Fruit fly (Drosophila melanogaster) whole organism, embryonic: ENCODE results near the gene CG34284.

Experiments
- Ada2b ChIP-seq: fragments of 200-800 bp; sonication (Bioruptor generic); IDR thresholded peaks from 2 replicates; pipeline ENCODE4 v1.3.6; 2022; ENCODE audit warnings: missing biosample characterization, missing genetic modification characterization
- CG12104 ChIP-seq: fragments of 200-800 bp; sonication (Bioruptor generic); optimal IDR thresholded peaks from 3 replicates; lab custom pipeline; 2016; ENCODE audit warnings: missing biosample characterization, missing genetic modification characterization
- CG1233 ChIP-seq: fragments of 200-800 bp; sonication (Bioruptor generic); optimal IDR thresholded peaks from 4 replicates; lab custom pipeline; 2018; ENCODE audit warnings: missing biosample characterization, mild to moderate bottlenecking, missing genetic modification characterization
- CG13123 ChIP-seq: fragments of 200-800 bp; sonication (Bioruptor generic); optimal IDR thresholded peaks from 2 replicates; lab custom pipeline; 2016; ENCODE audit warnings: missing biosample characterization, missing genetic modification characterization
- CG13287 ChIP-seq: fragments of 200-800 bp; sonication (Bioruptor generic); IDR thresholded peaks from 2 replicates; pipeline ENCODE4 v1.3.6; 2022; ENCODE audit warnings: missing biosample characterization, missing genetic modification characterization; ENCODE audit not compliant: partially characterized antibody
- CG13894 ChIP-seq: fragments of 200-800 bp; sonication (Bioruptor generic); optimal IDR thresholded peaks from 3 replicates; lab custom pipeline; 2018; ENCODE audit warnings: missing biosample characterization, mild to moderate bottlenecking, missing genetic modification characterization, moderate library complexity
- CG14014 ChIP-seq: fragments of 200-800 bp; sonication (Bioruptor generic); IDR thresholded peaks from 2 replicates; pipeline ENCODE4 v1.3.6; 2022; ENCODE audit warnings: missing biosample characterization, missing genetic modification characterization
- CG1602 ChIP-seq: fragments of 200-800 bp; sonication (Bioruptor generic); optimal IDR thresholded peaks from 3 replicates; lab custom pipeline; 2016; ENCODE audit warnings: missing biosample characterization, missing genetic modification characterization
- CG16863 ChIP-seq: fragments of 200-800 bp; sonication (Bioruptor generic); optimal IDR thresholded peaks from 3 replicates; lab custom pipeline; 2016; ENCODE audit warnings: missing biosample characterization, missing genetic modification characterization
- CG17328 ChIP-seq: fragments of 200-800 bp; sonication (Bioruptor generic); IDR thresholded peaks from 2 replicates; pipeline ENCODE4 v1.3.6; 2022; ENCODE audit warnings: missing biosample characterization, missing genetic modification characterization
- CG17385 ChIP-seq: fragments of 200-800 bp; sonication (Bioruptor generic); optimal IDR thresholded peaks from 3 replicates; lab custom pipeline; 2018; ENCODE audit warnings: missing biosample characterization, mild to moderate bottlenecking, missing genetic modification characterization
- CG18011 ChIP-seq: fragments of 200-800 bp; sonication (Bioruptor generic); optimal IDR thresholded peaks from 2 replicates; lab custom pipeline; 2017; ENCODE audit warnings: missing biosample characterization, missing genetic modification characterization, mild to moderate bottlenecking, moderate library complexity, missing genotype
- CG2889 ChIP-seq: fragments of 200-800 bp; sonication (Bioruptor generic); IDR thresholded peaks from 3 replicates; pipeline ENCODE4 v1.3.6; 2022; ENCODE audit warnings: missing biosample characterization, missing genetic modification characterization
- CG3065 ChIP-seq: fragments of 200-800 bp; sonication (Bioruptor generic); optimal IDR thresholded peaks from 2 replicates; lab custom pipeline; 2016; ENCODE audit warnings: missing biosample characterization, missing genetic modification characterization
- CG34224 ChIP-seq: fragments of 200-800 bp; sonication (Bioruptor generic); IDR thresholded peaks from 3 replicates; pipeline ENCODE4 v1.3.6; 2022; ENCODE audit warnings: missing biosample characterization, missing genetic modification characterization; ENCODE audit not compliant: partially characterized antibody
- CG6765 ChIP-seq: fragments of 200-800 bp; sonication (Bioruptor generic); optimal IDR thresholded peaks from 3 replicates; lab custom pipeline; 2017; ENCODE audit warnings: missing biosample characterization, mild to moderate bottlenecking, missing genetic modification characterization
- CG8089 ChIP-seq: fragments of 200-800 bp; sonication (Bioruptor generic); optimal IDR thresholded peaks from 3 replicates; lab custom pipeline; 2016; ENCODE audit warnings: missing biosample characterization, missing genetic modification characterization
- CG9609 ChIP-seq: fragments of 200-800 bp; sonication (Bioruptor generic); optimal IDR thresholded peaks from 3 replicates; lab custom pipeline; 2016; ENCODE audit warnings: missing biosample characterization, missing genetic modification characterization
- CG9817 ChIP-seq: fragments of 200-800 bp; sonication (Bioruptor generic); optimal IDR thresholded peaks from 2 replicates; lab custom pipeline; 2018; ENCODE audit warnings: missing biosample characterization, mild to moderate bottlenecking, missing genetic modification characterization, moderate library complexity
- CG9932 ChIP-seq: fragments of 200-800 bp; sonication (Bioruptor generic); IDR thresholded peaks from 2 replicates; pipeline ENCODE4 v1.3.6; 2022; ENCODE audit warnings: missing biosample characterization, missing genetic modification characterization
- Chrac-16 ChIP-seq: fragments of 200-800 bp; sonication (Bioruptor generic); optimal IDR thresholded peaks from 3 replicates; lab custom pipeline; 2016; ENCODE audit warnings: missing biosample characterization, missing genetic modification characterization
- CoRest ChIP-seq: fragments of 200-800 bp; sonication (Bioruptor generic); optimal IDR thresholded peaks from 3 replicates; lab custom pipeline; 2018; ENCODE audit warnings: missing biosample characterization, mild to moderate bottlenecking, missing genetic modification characterization, moderate library complexity
- Dek ChIP-seq: fragments of 200-800 bp; sonication (Bioruptor generic); optimal IDR thresholded peaks from 3 replicates; lab custom pipeline; 2019; ENCODE audit warnings: missing biosample characterization, mild to moderate bottlenecking, missing genetic modification characterization, moderate library complexity
- E2f2 ChIP-seq: fragments of 200-800 bp; sonication (Bioruptor generic); IDR thresholded peaks from 2 replicates; pipeline ENCODE4 v1.3.6; 2022; ENCODE audit warnings: missing biosample characterization, missing genetic modification characterization
- Elba2 ChIP-seq: fragments of 200-800 bp; sonication (Bioruptor generic); optimal IDR thresholded peaks from 3 replicates; lab custom pipeline; 2016; ENCODE audit warnings: missing biosample characterization, missing genetic modification characterization
- Fer3 ChIP-seq: fragments of 200-800 bp; sonication (Bioruptor generic); optimal IDR thresholded peaks from 2 replicates; lab custom pipeline; 2018; ENCODE audit warnings: missing biosample characterization, mild to moderate bottlenecking, missing genetic modification characterization, moderate library complexity
- GATAe ChIP-seq: fragments of 200-800 bp; sonication (Bioruptor generic); conservative IDR thresholded peaks from 2 replicates; pipeline ENCODE4 v1.3.6; 2022; ENCODE audit warnings: missing biosample characterization, missing genetic modification characterization
- HHEX ChIP-seq: fragments of 200-800 bp; sonication (Bioruptor generic); optimal IDR thresholded peaks from 3 replicates; lab custom pipeline; 2017; ENCODE audit warnings: missing biosample characterization, mild to moderate bottlenecking, missing genetic modification characterization, missing genetic modification reagents
- Lhr ChIP-seq: fragments of 200-800 bp; sonication (Bioruptor generic); optimal IDR thresholded peaks from 3 replicates; lab custom pipeline; 2017; ENCODE audit warnings: mild to moderate bottlenecking, missing biosample characterization, missing genetic modification reagents, missing genetic modification characterization
- MESR4 ChIP-seq: fragments of 200-800 bp; sonication (Bioruptor generic); optimal IDR thresholded peaks from 2 replicates; lab custom pipeline; 2018; ENCODE audit warnings: missing biosample characterization, mild to moderate bottlenecking, missing genetic modification characterization, moderate library complexity
- Sin3A ChIP-seq: fragments of >200 bp; optimal IDR thresholded peaks from 2 replicates; lab custom pipeline; 2018
- bbx ChIP-seq: fragments of 200-800 bp; sonication (Bioruptor generic); IDR thresholded peaks from 2 replicates; pipeline ENCODE4 v1.3.6; 2022; ENCODE audit warnings: missing biosample characterization, missing genetic modification characterization; ENCODE audit not compliant: partially characterized antibody
- bsh ChIP-seq, 2 experiments: fragments of 200-800 bp; sonication (Bioruptor generic); optimal IDR thresholded peaks; 2 replicates each; lab custom pipeline; 2017 to 2018; ENCODE audit warnings: mild to moderate bottlenecking in 2 of 2, missing biosample characterization in 2 of 2, missing genetic modification characterization in 2 of 2, moderate library complexity in 1 of 2
- btn ChIP-seq: fragments of 200-800 bp; sonication (Bioruptor generic); optimal IDR thresholded peaks from 2 replicates; lab custom pipeline; 2016; ENCODE audit warnings: missing biosample characterization, missing genetic modification characterization
- cad ChIP-seq: fragments of >200 bp; optimal IDR thresholded peaks from 2 replicates; lab custom pipeline; 2017; ENCODE audit warnings: missing biosample characterization, missing genetic modification characterization
- cato ChIP-seq: fragments of 200-800 bp; sonication (Bioruptor generic); optimal IDR thresholded peaks from 2 replicates; lab custom pipeline; 2016; ENCODE audit warnings: missing biosample characterization, missing genetic modification characterization, borderline replicate concordance
- chn ChIP-seq: fragments of 200-800 bp; sonication (Bioruptor generic); optimal IDR thresholded peaks from 2 replicates; lab custom pipeline; 2016; ENCODE audit warnings: missing biosample characterization, missing genetic modification characterization
- ci ChIP-seq: fragments of 200-800 bp; sonication (Bioruptor generic); IDR thresholded peaks from 3 replicates; pipeline ENCODE4 v1.3.6; 2022; ENCODE audit warnings: missing biosample characterization, missing genetic modification characterization
- dan ChIP-seq: fragments of 200-800 bp; sonication (Bioruptor generic); IDR thresholded peaks from 2 replicates; pipeline ENCODE4 v1.3.6; 2022; ENCODE audit warnings: missing biosample characterization, missing genetic modification characterization
- dmrt99B ChIP-seq: fragments of 200-800 bp; sonication (Bioruptor generic); optimal IDR thresholded peaks from 2 replicates; lab custom pipeline; 2018; ENCODE audit warnings: missing biosample characterization, mild to moderate bottlenecking, missing genetic modification characterization, moderate library complexity
- eyg ChIP-seq: fragments of 200-800 bp; sonication (Bioruptor generic); optimal IDR thresholded peaks from 3 replicates; lab custom pipeline; 2016; ENCODE audit warnings: missing biosample characterization, missing genetic modification characterization
- gfzf ChIP-seq: fragments of 200-800 bp; sonication (Bioruptor generic); optimal IDR thresholded peaks from 2 replicates; lab custom pipeline; 2016; ENCODE audit warnings: missing biosample characterization, mild to moderate bottlenecking, missing genetic modification characterization, moderate library complexity
- insv ChIP-seq, 2 experiments: fragments of 200-800 bp; sonication (Bioruptor generic); optimal IDR thresholded peaks; 3 replicates each; lab custom pipeline; 2016 to 2018; ENCODE audit warnings: missing biosample characterization in 2 of 2, missing genetic modification characterization in 2 of 2
- nom ChIP-seq: fragments of 200-800 bp; sonication (Bioruptor generic); optimal IDR thresholded peaks from 2 replicates; lab custom pipeline; 2017; ENCODE audit warnings: missing biosample characterization, missing genetic modification characterization, mild to moderate bottlenecking, moderate library complexity, missing genetic modification reagents
- otp ChIP-seq: fragments of 200-800 bp; sonication (Bioruptor generic); IDR thresholded peaks from 3 replicates; pipeline ENCODE4, ENCODE4 v1.3.6; 2022; ENCODE audit warnings: missing biosample characterization, missing genetic modification characterization
- peb ChIP-seq: fragments of 200-800 bp; sonication (Bioruptor generic); IDR thresholded peaks from 2 replicates; pipeline ENCODE4 v1.3.6; 2022; ENCODE audit warnings: missing biosample characterization, missing genetic modification characterization
- psq ChIP-seq: fragments of 200-800 bp; sonication (Bioruptor generic); optimal IDR thresholded peaks from 2 replicates; lab custom pipeline; 2017; ENCODE audit warnings: missing biosample characterization, missing genetic modification characterization
- pum ChIP-seq: fragments of 200-800 bp; sonication (Bioruptor generic); optimal IDR thresholded peaks from 2 replicates; lab custom pipeline; 2016; ENCODE audit warnings: missing biosample characterization, missing genetic modification characterization
- tna ChIP-seq: fragments of 200-800 bp; sonication (Bioruptor generic); IDR thresholded peaks from 2 replicates; pipeline ENCODE4 v1.3.6; 2022; ENCODE audit warnings: missing biosample characterization, missing genetic modification characterization; ENCODE audit not compliant: partially characterized antibody
- unc-4 ChIP-seq: fragments of 200-800 bp; sonication (Bioruptor generic); IDR thresholded peaks from 2 replicates; pipeline ENCODE4 v1.3.6; 2022; ENCODE audit warnings: missing biosample characterization, missing genetic modification characterization; ENCODE audit not compliant: partially characterized antibody
- z ChIP-seq: fragments of 200-800 bp; sonication (Bioruptor generic); IDR thresholded peaks from 3 replicates; pipeline ENCODE4 v1.3.6; 2022; ENCODE audit warnings: missing biosample characterization, missing genetic modification characterization

The CG34284 gene

dm6 chr3R:18918872-18919339 is 16.2 kb upstream of the CG34284 start (continued):
- TF ChIP-seq Fer3 (tag; lab: Kevin White, UChicago) (no peak), MESR4 (GFP tag; lab: Kevin White, UChicago) (no peak), eyg (no peak), cato (GFP tag; lab: Kevin White, UChicago) (no peak), dan (no peak), z (no peak), btn (GFP tag; lab: Kevin White, UChicago) (no peak), CG14014 (GFP tag; lab: Robert Waterston, UW) (no peak), Chrac-16 (GFP tag; lab: Kevin White, UChicago) (no peak), CG8089 (GFP tag; lab: Kevin White, UChicago) (no peak), CG18011 (GFP tag; lab: Kevin White, UChicago) (no peak), CG13894 (tag; lab: Kevin White, UChicago) (peak; percentile 7), CG34224 (no peak), Dek (tag; lab: Kevin White, UChicago) (peak; percentile 19), HHEX (peak; percentile 26), CG1233 (GFP tag; lab: Kevin White, UChicago) (no peak), bbx (GFP tag; lab: Robert Waterston, UW) (no peak), Sin3A (lab: Kevin White, UChicago) (no peak), cad (GFP tag; lab: Kevin White, UChicago) (no peak), CG2889 (GFP tag; lab: Robert Waterston, UW) (no peak), E2f2 (GFP tag; lab: Robert Waterston, UW) (no peak), gfzf (no peak), CG13123 (no peak), bsh (GFP tag; optimal IDR thresholded peaks at IDR 0.05; lab: Kevin White, UChicago) (no peak), CG9932 (GFP tag; lab: Robert Waterston, UW) (0 out of 2 replicates have a peak, but pooled peaks have one; percentile 25), CG17385 (GFP tag; lab: Kevin White, UChicago) (peak; percentile 30), CG16863 (GFP tag; lab: Kevin White, UChicago) (peak; percentile 4), Lhr (GFP tag; lab: Kevin White, UChicago) (no peak), chn (GFP tag; lab: Kevin White, UChicago) (no peak), ci (no peak), CG13287 (GFP tag; lab: Robert Waterston, UW) (no peak; the same call in 1 of the 2 replicates), tna (GFP tag; lab: Robert Waterston, UW) (no peak), CG9609 (GFP tag; lab: Kevin White, UChicago) (no peak), nom (GFP tag; lab: Kevin White, UChicago) (no peak), CG6765 (no peak), Ada2b (GFP tag; lab: Robert Waterston, UW) (no peak), CG1602 (no peak), unc-4 (GFP tag; lab: Robert Waterston, UW) (no peak), CG9817 (tag; lab: Kevin White, UChicago) (no peak), dmrt99B (tag; lab: Kevin White, UChicago) (no peak), CoRest (no peak), insv (GFP tag; optimal IDR thresholded peaks at IDR 0.05; lab: Kevin White, UChicago) (no peak), psq (GFP tag; lab: Kevin White, UChicago) (no peak), CG3065 (GFP tag; lab: Kevin White, UChicago) (no peak), GATAe (GFP tag; lab: Robert Waterston, UW) (peak; percentile 98), CG17328 (no peak), pum (GFP tag; lab: Kevin White, UChicago) (no peak), Elba2 (no peak), CG12104 (GFP tag; lab: Kevin White, UChicago) (no peak), otp (no peak), peb (GFP tag; lab: Robert Waterston, UW) (no peak)
